Worm (Caenorhabditis elegans) whole organism, L1 larva: ENCODE results near the gene Y45F10C.1.

Source experiments
- C04F5.9 ChIP-seq: sonication (generic microtip); optimal IDR thresholded peaks from 2 replicates; lab custom pipeline; 2016; ENCODE audit warnings: missing genetic modification characterization, missing compliant biosample characterization
- C34B4.2 ChIP-seq: sonication (generic microtip); optimal IDR thresholded peaks from 2 replicates; lab custom pipeline; 2017; ENCODE audit warnings: mild to moderate bottlenecking, missing genetic modification characterization, missing compliant biosample characterization
- alr-1 ChIP-seq: fragments of 200-800 bp; sonication (Bioruptor generic); optimal IDR thresholded peaks from 2 replicates; lab custom pipeline; 2018; ENCODE audit warnings: borderline replicate concordance, mild to moderate bottlenecking, missing genetic modification characterization, missing compliant biosample characterization
- ama-1 ChIP-seq: fragments of 150-350 bp; optimal IDR thresholded peaks from 2 replicates; lab custom pipeline; 2014
- blmp-1 ChIP-seq: fragments of 150-350 bp; optimal IDR thresholded peaks from 2 replicates; lab custom pipeline; 2014; ENCODE audit warnings: missing biosample characterization, missing genetic modification characterization
- ceh-63 ChIP-seq: fragments of 200-800 bp; sonication (Bioruptor generic); optimal IDR thresholded peaks from 2 replicates; lab custom pipeline; 2018; ENCODE audit warnings: mild to moderate bottlenecking, missing genetic modification characterization, missing compliant biosample characterization
- ceh-82 ChIP-seq, 3 experiments: fragments of 150-350 bp in 1 of 3; sonication (generic microtip) in 2 of 3; optimal IDR thresholded peaks; 2 replicates each; lab custom pipeline; 2014 to 2017; ENCODE audit warnings: missing biosample characterization in 3 of 3, missing genetic modification characterization in 3 of 3
- ceh-90 ChIP-seq: sonication (generic microtip); optimal IDR thresholded peaks from 2 replicates; lab custom pipeline; 2016; ENCODE audit warnings: missing genetic modification characterization, missing compliant biosample characterization
- dpl-1 ChIP-seq, 3 experiments: fragments of 150-350 bp in 2 of 3; sonication (generic microtip) in 1 of 3; optimal IDR thresholded peaks; 2 replicates each; lab custom pipeline; 2014 to 2017; ENCODE audit warnings: missing biosample characterization in 3 of 3, missing genetic modification characterization in 3 of 3, missing genetic modification reagents in 3 of 3
- dsc-1 ChIP-seq: sonication (generic microtip); optimal IDR thresholded peaks from 2 replicates; lab custom pipeline; 2016; ENCODE audit warnings: mild to moderate bottlenecking, missing genetic modification characterization, missing compliant biosample characterization
- efl-1 ChIP-seq, 4 experiments: fragments of 150-350 bp; optimal IDR thresholded peaks in 3 of 4; peaks in 1 of 4; 1 replicate in 1 of 4; 2 replicates in 3 of 4; lab custom pipeline; 2014; ENCODE audit warnings: missing biosample characterization in 2 of 4, missing genetic modification characterization in 2 of 4, missing genetic modification reagents in 2 of 4
- elt-2 ChIP-seq: sonication (generic microtip); optimal IDR thresholded peaks from 2 replicates; lab custom pipeline; 2016; ENCODE audit warnings: missing genetic modification characterization, mild to moderate bottlenecking, inconsistent platforms, missing compliant biosample characterization, missing genetic modification reagents
- fkh-4 ChIP-seq: sonication (generic microtip); optimal IDR thresholded peaks from 2 replicates; lab custom pipeline; 2016; ENCODE audit warnings: missing compliant biosample characterization, missing genetic modification characterization, borderline replicate concordance
- fos-1 ChIP-seq: fragments of 150-350 bp; optimal IDR thresholded peaks from 2 replicates; lab custom pipeline; 2014; ENCODE audit warnings: missing biosample characterization, missing genetic modification characterization
- grh-1 ChIP-seq: fragments of 200-800 bp; sonication (Bioruptor generic); IDR thresholded peaks from 2 replicates; pipeline ENCODE4 v1.3.6; 2022; ENCODE audit warnings: missing genetic modification reagents, missing genetic modification characterization, missing compliant biosample characterization
- hlh-17 ChIP-seq: fragments of 200-800 bp; sonication (Bioruptor generic); optimal IDR thresholded peaks from 2 replicates; lab custom pipeline; 2018; ENCODE audit warnings: missing genetic modification characterization, mild to moderate bottlenecking, missing compliant biosample characterization, moderate library complexity, borderline replicate concordance
- hlh-4 ChIP-seq: sonication (generic microtip); optimal IDR thresholded peaks from 2 replicates; lab custom pipeline; 2016; ENCODE audit warnings: mild to moderate bottlenecking, missing genetic modification characterization, missing compliant biosample characterization
- hpl-2 ChIP-seq: fragments of 150-350 bp; optimal IDR thresholded peaks from 2 replicates; lab custom pipeline; 2014; ENCODE audit warnings: missing biosample characterization, missing genetic modification reagents, missing genetic modification characterization
- lin-13 ChIP-seq: fragments of 150-350 bp; optimal IDR thresholded peaks from 2 replicates; lab custom pipeline; 2014; ENCODE audit warnings: missing biosample characterization, missing genetic modification reagents, missing genetic modification characterization
- lsy-2 ChIP-seq, 2 experiments: fragments of 150-350 bp; optimal IDR thresholded peaks; 2 replicates each; lab custom pipeline; 2014; ENCODE audit warnings: missing biosample characterization in 2 of 2, missing genetic modification characterization in 2 of 2
- mdl-1 ChIP-seq, 2 experiments: fragments of 150-350 bp; optimal IDR thresholded peaks; 2 replicates each; lab custom pipeline; 2014 to 2017; ENCODE audit warnings: missing biosample characterization in 2 of 2, missing genetic modification characterization in 2 of 2, inconsistent platforms in 1 of 2
- mef-2 ChIP-seq: fragments of 150-350 bp; optimal IDR thresholded peaks from 2 replicates; lab custom pipeline; 2014; ENCODE audit warnings: missing biosample characterization, missing genetic modification characterization
- nhr-12 ChIP-seq: sonication (generic microtip); optimal IDR thresholded peaks from 2 replicates; lab custom pipeline; 2017; ENCODE audit warnings: missing biosample characterization, missing genetic modification characterization
- nhr-19 ChIP-seq: fragments of 200-800 bp; sonication (Bioruptor generic); conservative IDR thresholded peaks from 2 replicates; pipeline ENCODE4 v1.3.6; 2022; ENCODE audit warnings: missing genetic modification characterization, missing compliant biosample characterization
- nhr-237 ChIP-seq: fragments of 150-350 bp; optimal IDR thresholded peaks from 2 replicates; lab custom pipeline; 2014; ENCODE audit warnings: missing biosample characterization, missing genetic modification characterization
- nhr-47 ChIP-seq: sonication (generic microtip); optimal IDR thresholded peaks from 2 replicates; lab custom pipeline; 2016; ENCODE audit warnings: mild to moderate bottlenecking, missing genetic modification characterization, moderate library complexity, missing compliant biosample characterization
- nhr-77 ChIP-seq: fragments of 150-350 bp; optimal IDR thresholded peaks from 2 replicates; lab custom pipeline; 2014; ENCODE audit warnings: missing biosample characterization, missing genetic modification characterization
- nhr-84 ChIP-seq: sonication (generic microtip); optimal IDR thresholded peaks from 2 replicates; lab custom pipeline; 2017; ENCODE audit warnings: missing biosample characterization, missing genetic modification characterization
- pax-3 ChIP-seq: fragments of 200-800 bp; sonication (Bioruptor generic); optimal IDR thresholded peaks from 2 replicates; lab custom pipeline; 2018; ENCODE audit warnings: mild to moderate bottlenecking, missing genetic modification characterization, moderate library complexity, missing compliant biosample characterization
- pqm-1 ChIP-seq: sonication (generic microtip); optimal IDR thresholded peaks from 3 replicates; lab custom pipeline; 2017; ENCODE audit warnings: missing biosample characterization, missing genetic modification characterization
- snu-23 ChIP-seq: sonication (generic microtip); optimal IDR thresholded peaks from 2 replicates; lab custom pipeline; 2016; ENCODE audit warnings: missing genetic modification characterization, missing compliant biosample characterization
- sup-37 ChIP-seq: fragments of 200-800 bp; sonication (Bioruptor generic); optimal IDR thresholded peaks from 2 replicates; lab custom pipeline; 2018; ENCODE audit warnings: mild to moderate bottlenecking, missing genetic modification characterization, missing compliant biosample characterization
- tbx-2 ChIP-seq: sonication (generic microtip); optimal IDR thresholded peaks from 2 replicates; lab custom pipeline; 2016; ENCODE audit warnings: missing genetic modification characterization, missing compliant biosample characterization
- tlp-1 ChIP-seq: fragments of 150-350 bp; optimal IDR thresholded peaks from 2 replicates; lab custom pipeline; 2014; ENCODE audit warnings: missing biosample characterization, missing genetic modification characterization
- vab-15 ChIP-seq: sonication (generic microtip); optimal IDR thresholded peaks from 2 replicates; lab custom pipeline; 2017; ENCODE audit warnings: missing genotype, mild to moderate bottlenecking, missing genetic modification characterization, missing compliant biosample characterization
- ztf-4 ChIP-seq: fragments of 150-350 bp; optimal IDR thresholded peaks from 2 replicates; lab custom pipeline; 2014; ENCODE audit warnings: missing biosample characterization, missing genetic modification characterization

The Y45F10C.1 gene

ce11 chrIV:13633165-13633564 is 26.2 kb downstream of the Y45F10C.1 start, which contains the start of gene fbxa-98:
Gene fbxa-98 (plus strand): TSS chrIV:13633407.
- TF ChIP-seq grh-1 (no peak), ceh-63 (no peak), nhr-84 (tag; lab: Kevin White, UChicago) (no peak), elt-2 (tag; lab: Kevin White, UChicago) (no peak), hlh-17 (GFP tag; lab: Kevin White, UChicago) (no peak), C34B4.2 (tag; lab: Kevin White, UChicago) (no peak), vab-15 (tag; lab: Kevin White, UChicago) (no peak)

DNA sequence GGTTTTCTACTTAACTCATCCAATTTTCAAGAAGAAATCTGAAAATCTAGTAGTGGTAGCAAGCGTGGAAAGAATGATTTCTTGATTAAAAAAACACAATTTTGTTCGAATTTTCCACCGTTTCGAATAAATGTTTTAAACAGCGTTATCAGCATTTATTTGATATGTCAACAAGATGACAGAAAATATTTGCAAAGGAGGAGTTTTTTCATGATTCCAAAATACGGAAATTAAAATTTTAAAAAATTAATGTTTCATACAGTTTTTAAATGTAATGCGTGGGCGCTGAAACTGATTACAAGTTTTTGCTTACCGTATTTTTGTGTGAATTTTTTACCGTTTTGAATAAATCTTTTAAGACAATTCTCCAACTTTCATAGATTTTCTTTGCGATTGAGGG is 26.7 kb downstream of the Y45F10C.1 start:
- TF ChIP-seq pax-3 (no peak), nhr-84 (tag; lab: Kevin White, UChicago) (no peak), hlh-17 (GFP tag; lab: Kevin White, UChicago) (no peak), ceh-63 (no peak), dpl-1 (GFP tag; optimal IDR thresholded peaks at IDR 0.05; lab: Kevin White, UChicago) (no peak), C34B4.2 (tag; lab: Kevin White, UChicago) (no peak), nhr-237 (no peak), nhr-47 (tag; lab: Kevin White, UChicago) (no peak), snu-23 (GFP tag; lab: Kevin White, UChicago) (no peak), dsc-1 (tag; lab: Kevin White, UChicago) (no peak), blmp-1 (no peak), tlp-1 (tag; lab: Kevin White, UChicago) (no peak), ceh-82 (tag; optimal IDR thresholded peaks at IDR 0.05; lab: Kevin White, UChicago) (no peak), alr-1 (tag; lab: Kevin White, UChicago) (no peak), hlh-4 (tag; lab: Kevin White, UChicago) (no peak), nhr-19 (GFP tag; lab: Robert Waterston, UW) (no peak), grh-1 (no peak), mef-2 (no peak), C04F5.9 (tag; lab: Kevin White, UChicago) (no peak), fos-1 (tag; lab: Kevin White, UChicago) (no peak)

- TF ChIP-seq nhr-19 (GFP tag; lab: Robert Waterston, UW) = no peak
- no peak for TF ChIP-seq ceh-82 (tag; optimal IDR thresholded peaks at IDR 0.05; lab: Kevin White, UChicago)
- TF ChIP-seq lin-13 = no peak
- TF ChIP-seq efl-1 (optimal IDR thresholded peaks at IDR 0.05; lab: Kevin White, UChicago) = no peak
- no peak for TF ChIP-seq efl-1 (GFP tag; optimal IDR thresholded peaks at IDR 0.05 in 1 of 2; lab: Kevin White, UChicago)
- no peak for TF ChIP-seq fos-1 (tag; lab: Kevin White, UChicago)
- no peak for TF ChIP-seq tlp-1 (tag; lab: Kevin White, UChicago)
- TF ChIP-seq mdl-1 (tag; optimal IDR thresholded peaks at IDR 0.05; lab: Kevin White, UChicago) = no peak
- TF ChIP-seq ama-1 = no peak
Observed at ce11 chrIV:13626469-13626868, 32.9 kb downstream of the Y45F10C.1 start, which contains the start of gene sru-21. Gene sru-21 (plus strand): TSS chrIV:13626769.

ce11 chrIV:13623533-13623932 is 35.8 kb downstream of the Y45F10C.1 start, which contains the start of gene C08F11.1:
Gene C08F11.1 (plus strand): TSS chrIV:13623833.
- TF ChIP-seq hpl-2 (no peak), ceh-63 (no peak), nhr-237 (no peak), pqm-1 (no peak), ztf-4 (tag; lab: Kevin White, UChicago) (no peak), efl-1 (optimal IDR thresholded peaks at IDR 0.05; lab: Kevin White, UChicago) (no peak), efl-1 (GFP tag; optimal IDR thresholded peaks at IDR 0.05 in 1 of 2; lab: Kevin White, UChicago) (no peak)

DNA sequence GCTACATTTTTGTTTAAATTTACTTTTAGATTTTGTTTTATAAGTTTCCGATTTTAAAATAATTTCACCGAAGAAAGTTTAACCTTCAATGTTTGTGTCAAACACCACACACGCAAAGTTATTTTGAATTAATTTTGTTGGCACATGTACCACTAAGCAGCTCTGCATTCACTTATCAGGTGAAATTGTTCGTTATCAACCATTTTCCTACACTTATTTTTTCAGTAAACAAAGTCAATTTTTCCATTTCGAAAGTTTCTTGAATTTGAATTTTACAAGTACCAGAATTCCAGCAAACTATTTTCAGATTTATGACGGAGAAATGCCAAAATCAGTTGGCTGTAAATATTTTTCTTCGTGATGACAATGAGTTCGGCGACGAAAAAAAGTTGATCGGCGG is 40.1 kb downstream of the Y45F10C.1 start, which contains the start of gene C08F11.3:
TSS of gene C08F11.3 (plus strand) at position 301 of the 400 bp plus-strand sequence.
- TF ChIP-seq nhr-77 (tag; lab: Kevin White, UChicago) (no peak), fkh-4 (tag; lab: Kevin White, UChicago) (no peak), hlh-17 (GFP tag; lab: Kevin White, UChicago) (no peak), lsy-2 (tag; optimal IDR thresholded peaks at IDR 0.05; lab: Kevin White, UChicago) (no peak), nhr-12 (tag; lab: Kevin White, UChicago) (no peak), ceh-90 (no peak), sup-37 (GFP tag; lab: Kevin White, UChicago) (no peak), nhr-84 (tag; lab: Kevin White, UChicago) (no peak), tbx-2 (tag; lab: Kevin White, UChicago) (no peak)
- TF ChIP-seq, all 84 proteins: peak for 0
